Worm (Caenorhabditis elegans): Measurements from ENCODE around the gene sly-1.
A peak's percentile ranks its signal among the peaks of the same experiment; 100 is the strongest.

The sly-1 gene

DNA sequence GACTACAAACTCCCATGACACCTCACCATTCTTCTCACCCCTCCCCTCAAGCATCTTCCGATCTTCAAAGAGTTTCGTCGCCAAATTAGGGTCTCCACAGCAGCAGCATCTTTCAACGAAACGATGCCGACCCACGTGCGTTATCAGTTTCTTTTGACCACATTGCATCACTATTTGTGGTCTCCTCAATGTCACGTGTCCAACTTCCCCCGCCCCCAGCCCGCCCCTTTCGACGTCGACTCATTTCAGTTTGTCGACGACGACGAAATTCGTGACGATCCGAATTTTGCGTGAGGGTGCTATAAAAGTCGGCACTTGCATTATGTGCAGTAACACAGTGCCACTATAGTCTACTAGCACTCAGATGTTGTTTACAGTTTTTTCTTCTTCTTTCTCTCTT lies 27.3 kb downstream of the sly-1 start (continued):
- TF ChIP-seq attf-6 (GFP tag; IDR thresholded peaks at IDR 0.05) (no peak), Y67H2A.10 (GFP tag; conservative IDR thresholded peaks at IDR 0.05) (no peak), rcor-1 (GFP tag; IDR thresholded peaks at IDR 0.05) (no peak), madf-8 (GFP tag; conservative IDR thresholded peaks at IDR 0.05) (no peak), chd-7 (tag; optimal IDR thresholded peaks at IDR 0.05) (peak; percentile 77), efl-1 (GFP tag; optimal IDR thresholded peaks at IDR 0.05) (no peak)

DNA sequence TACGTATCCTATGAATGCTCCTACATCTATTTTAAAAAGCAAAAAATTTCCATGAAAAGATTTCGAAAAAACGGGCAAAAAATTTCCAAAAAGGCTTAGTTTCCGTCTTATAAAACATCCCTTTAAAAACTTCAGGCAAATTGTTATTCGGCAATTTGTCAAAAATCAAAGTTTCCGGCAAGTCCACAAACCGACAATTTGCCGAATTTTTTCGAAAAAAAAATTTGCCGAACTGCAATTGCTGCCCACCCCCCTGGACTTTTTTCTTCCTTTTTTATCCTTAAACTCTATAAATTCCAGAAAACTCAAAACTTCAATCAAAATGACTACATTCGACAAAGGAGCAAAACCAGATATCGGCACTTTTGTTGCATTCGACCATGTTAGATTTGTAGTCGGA lies 28.4 kb downstream of the sly-1 start, which contains the start of gene hpd-1:
hpd-1 (plus strand) TSS at position 301 of the 400 bp plus-strand sequence.
- TF ChIP-seq lag-1 (GFP tag; IDR thresholded peaks at IDR 0.05) (no peak), nhr-90 (tag; optimal IDR thresholded peaks at IDR 0.05) (no peak), sptf-2 (GFP tag; optimal IDR thresholded peaks at IDR 0.05) (no peak), B0261.1 (tag; optimal IDR thresholded peaks at IDR 0.05) (no peak), Y95B8A.8 (GFP tag; IDR thresholded peaks at IDR 0.05) (no peak), B0336.3 (GFP tag; IDR thresholded peaks at IDR 0.05) (no peak; the same call in 1 of the 2 replicates), ztf-22 (GFP tag; optimal IDR thresholded peaks at IDR 0.05) (no peak), ZK185.1 (tag; optimal IDR thresholded peaks at IDR 0.05; ENCODE audit: poor library complexity, severe bottlenecking) (no peak), C06A6.2 (GFP tag; conservative IDR thresholded peaks at IDR 0.05) (no peak), ceh-58 (GFP tag; IDR thresholded peaks at IDR 0.05) (no peak), T26A5.8 (tag; optimal IDR thresholded peaks at IDR 0.05) (no peak), hmg-1.2 (GFP tag; IDR thresholded peaks at IDR 0.05) (no peak)

DNA sequence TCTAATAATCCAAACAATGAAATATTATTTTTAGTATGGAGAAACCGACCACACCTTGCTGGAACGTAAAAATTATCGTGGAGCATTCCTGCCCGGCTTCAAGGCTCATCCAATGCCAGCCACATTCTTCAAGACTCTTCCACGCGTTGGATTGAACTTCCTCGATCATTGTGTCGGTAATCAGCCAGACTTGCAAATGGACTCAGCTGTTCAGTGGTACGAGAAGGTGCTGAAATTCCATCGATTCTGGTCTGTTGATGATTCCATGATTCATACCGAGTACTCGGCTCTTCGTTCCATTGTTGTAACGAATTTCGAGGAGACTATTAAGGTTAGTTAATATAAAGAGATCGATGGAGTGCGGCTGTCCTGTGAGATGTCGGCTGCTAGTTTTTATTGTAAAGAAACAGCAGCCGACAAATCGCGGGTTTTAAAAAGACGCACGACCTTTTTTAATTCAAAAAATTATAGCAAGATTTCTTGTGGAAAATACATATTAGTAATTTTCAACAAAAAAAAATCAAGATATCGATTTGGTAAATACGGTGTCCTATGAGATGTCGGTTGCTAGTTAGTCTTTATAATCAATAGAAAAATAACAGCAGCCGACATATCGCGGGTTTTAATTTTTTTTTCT lies 29.3 kb downstream of the sly-1 start:
- TF ChIP-seq F57C9.4 (tag; optimal IDR thresholded peaks at IDR 0.05) (no peak), mcd-1 (GFP tag; IDR thresholded peaks at IDR 0.05) (no peak), K11D2.4 (GFP tag; IDR thresholded peaks at IDR 0.05) (no peak), snpc-4 (GFP tag; optimal IDR thresholded peaks at IDR 0.05) (no peak), snpc-4 (tag; optimal IDR thresholded peaks at IDR 0.05) (peak in 2 of 4 experiments; percentile 78 to 86), lin-26 (GFP tag; IDR thresholded peaks at IDR 0.05) (0 out of 2 replicates have a peak, but pooled peaks have one; percentile 47), chd-7 (tag; optimal IDR thresholded peaks at IDR 0.05) (peak; percentile 17), bed-2 (GFP tag; IDR thresholded peaks at IDR 0.05) (no peak), ceh-58 (GFP tag; IDR thresholded peaks at IDR 0.05) (no peak), hmg-1.2 (GFP tag; IDR thresholded peaks at IDR 0.05) (no peak), snpc-1.1 (tag; optimal IDR thresholded peaks at IDR 0.05; ENCODE audit: insufficient read depth) (peak; percentile 33), B0336.3 (GFP tag; IDR thresholded peaks at IDR 0.05) (no peak), pbrm-1 (GFP tag; IDR thresholded peaks at IDR 0.05) (0 out of 2 replicates have a peak, but pooled peaks have one; percentile 23), T07F8.4 (tag; optimal IDR thresholded peaks at IDR 0.05) (no peak), C06A6.2 (GFP tag; conservative IDR thresholded peaks at IDR 0.05) (no peak), die-1 (tag; optimal IDR thresholded peaks at IDR 0.05) (no peak), attf-5 (GFP tag; optimal IDR thresholded peaks at IDR 0.05) (no peak), F37B4.10 (GFP tag; IDR thresholded peaks at IDR 0.05) (no peak), ama-1 (optimal IDR thresholded peaks at IDR 0.05) (peak; percentile 64), ama-1 (GFP tag; optimal IDR thresholded peaks at IDR 0.05) (no peak)

DNA sequence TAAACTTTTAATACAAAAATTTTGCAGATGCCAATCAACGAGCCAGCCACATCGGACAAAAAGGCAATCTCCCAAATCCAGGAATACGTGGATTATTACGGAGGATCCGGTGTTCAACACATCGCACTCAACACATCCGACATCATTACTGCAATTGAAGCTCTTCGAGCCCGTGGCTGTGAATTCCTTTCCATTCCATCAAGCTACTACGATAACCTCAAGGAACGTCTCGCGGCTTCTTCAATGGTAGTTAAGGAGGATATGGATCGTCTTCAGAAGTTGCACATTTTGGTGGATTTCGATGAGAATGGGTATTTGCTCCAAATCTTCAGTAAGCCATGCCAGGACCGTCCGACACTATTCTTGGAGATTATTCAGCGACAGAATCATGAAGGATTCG lies 30.1 kb downstream of the sly-1 start:
- TF ChIP-seq cebp-2 (GFP tag; IDR thresholded peaks at IDR 0.05): 0 out of 2 replicates have a peak, but pooled peaks have one; percentile 61
- no peak for TF ChIP-seq Y56A3A.18 (GFP tag; IDR thresholded peaks at IDR 0.05)
- TF ChIP-seq pha-4 (tag; optimal IDR thresholded peaks at IDR 0.05): no peak
- no peak for TF ChIP-seq F55B11.4 (tag; optimal IDR thresholded peaks at IDR 0.05; ENCODE audit: borderline replicate concordance, insufficient read depth)
- TF ChIP-seq aptf-3 (GFP tag; IDR thresholded peaks at IDR 0.05): no peak
- no peak for TF ChIP-seq T07F8.4 (tag; optimal IDR thresholded peaks at IDR 0.05)
- TF ChIP-seq ama-1 (optimal IDR thresholded peaks at IDR 0.05): peak; percentile 78
- no peak for TF ChIP-seq ama-1 (GFP tag; optimal IDR thresholded peaks at IDR 0.05)
- 0 out of 2 replicates have a peak, but pooled peaks have one; percentile 20 for TF ChIP-seq nfya-2 (GFP tag; IDR thresholded peaks at IDR 0.05)
- TF ChIP-seq repo-1 (tag; optimal IDR thresholded peaks at IDR 0.05): peak; percentile 28
